Fruit fly (Drosophila melanogaster): ENCODE results near the gene Srx.
A peak's percentile ranks its signal among the peaks of the same experiment; 100 is the strongest.

Srx gene

dm6 chrX:17881138-17882121, 24.7 kb downstream of the Srx start (continued):
- peak; percentile 61; the same call in 1 of the 2 replicates for TF ChIP-seq Atf6 (GFP tag; IDR thresholded peaks at IDR 0.05)
- no peak for TF ChIP-seq twi (tag; optimal IDR thresholded peaks at IDR 0.05)
- TF ChIP-seq sr (GFP tag; IDR thresholded peaks at IDR 0.05): no peak
- no peak for TF ChIP-seq psq (GFP tag; optimal IDR thresholded peaks at IDR 0.05)
- no peak for TF ChIP-seq CG2202 (tag; optimal IDR thresholded peaks at IDR 0.05)
- peak; percentile 1 for TF ChIP-seq CG7556 (GFP tag; optimal IDR thresholded peaks at IDR 0.05)
- no peak for TF ChIP-seq dmrt11E (tag; optimal IDR thresholded peaks at IDR 0.05)
- peak; percentile 33 for TF ChIP-seq Fer1 (GFP tag; optimal IDR thresholded peaks at IDR 0.05)
- no peak for TF ChIP-seq knrl (GFP tag; IDR thresholded peaks at IDR 0.05; ENCODE audit: partially characterized antibody)
- TF ChIP-seq sim (GFP tag; IDR thresholded peaks at IDR 0.05): no peak
- TF ChIP-seq Xrp1 (GFP tag; IDR thresholded peaks at IDR 0.05): no peak
- peak; percentile 58 for TF ChIP-seq Xbp1 (GFP tag; optimal IDR thresholded peaks at IDR 0.05)
- TF ChIP-seq stc (GFP tag; IDR thresholded peaks at IDR 0.05): peak; percentile 47; the same call in 1 of the 2 replicates
- TF ChIP-seq dmrt99B (tag; optimal IDR thresholded peaks at IDR 0.05): peak; percentile 59
- TF ChIP-seq Optix (GFP tag; IDR thresholded peaks at IDR 0.05): peak; percentile 17; the same call in 1 of the 3 replicates
- 0 out of 2 replicates have a peak, but pooled peaks have one; percentile 8 for TF ChIP-seq E2f1 (GFP tag; IDR thresholded peaks at IDR 0.05)
- TF ChIP-seq CHES-1-like (GFP tag; optimal IDR thresholded peaks at IDR 0.05): peak; percentile 48
- no peak for TF ChIP-seq pita (GFP tag; optimal IDR thresholded peaks at IDR 0.05)
- TF ChIP-seq CG12744 (GFP tag; optimal IDR thresholded peaks at IDR 0.05): no peak
- peak; percentile 6 to 59 for TF ChIP-seq Hr51 (GFP tag; optimal IDR thresholded peaks at IDR 0.05)
- TF ChIP-seq CG10274 (GFP tag; optimal IDR thresholded peaks at IDR 0.05): peak; percentile 29
- no peak for TF ChIP-seq Bgb (GFP tag; IDR thresholded peaks at IDR 0.05; ENCODE audit: partially characterized antibody)
- no peak for TF ChIP-seq Lim3 (GFP tag; IDR thresholded peaks at IDR 0.05)
- TF ChIP-seq CG3995 (GFP tag; optimal IDR thresholded peaks at IDR 0.05): peak; percentile 62
- TF ChIP-seq B-H2 (GFP tag; optimal IDR thresholded peaks at IDR 0.05): no peak
- TF ChIP-seq Med (GFP tag): peak; percentile 97
- TF ChIP-seq Oaz (GFP tag; IDR thresholded peaks at IDR 0.05): no peak
- TF ChIP-seq unpg (GFP tag; optimal IDR thresholded peaks at IDR 0.05): peak; percentile 54
- peak; percentile 55 for TF ChIP-seq CG12071 (GFP tag; optimal IDR thresholded peaks at IDR 0.05)
- peak; percentile 26 for TF ChIP-seq az2 (GFP tag; optimal IDR thresholded peaks at IDR 0.05)
- TF ChIP-seq Tbp (GFP tag; optimal IDR thresholded peaks at IDR 0.05): no peak
- TF ChIP-seq croc (GFP tag; conservative IDR thresholded peaks at IDR 0.05): no peak
- no peak for TF ChIP-seq Opbp (GFP tag; IDR thresholded peaks at IDR 0.05; ENCODE audit: partially characterized antibody)
- TF ChIP-seq HmgD (GFP tag; optimal IDR thresholded peaks at IDR 0.05): no peak
- TF ChIP-seq slou (GFP tag; optimal IDR thresholded peaks at IDR 0.05): no peak
- no peak for TF ChIP-seq Hr39 (optimal IDR thresholded peaks at IDR 0.05)
- no peak for TF ChIP-seq CG12942 (GFP tag; optimal IDR thresholded peaks at IDR 0.05)
- no peak; the same call in 1 of the 2 replicates for TF ChIP-seq Adf1 (GFP tag; IDR thresholded peaks at IDR 0.05)
- no peak for TF ChIP-seq inv (GFP tag; IDR thresholded peaks at IDR 0.05; ENCODE audit: partially characterized antibody)
- peak; percentile 51 for TF ChIP-seq NfI (GFP tag; optimal IDR thresholded peaks at IDR 0.05)
- peak; percentile 40 for TF ChIP-seq Hsf (GFP tag; optimal IDR thresholded peaks at IDR 0.05)
- TF ChIP-seq Sry-δ (GFP tag; optimal IDR thresholded peaks at IDR 0.05): no peak
- TF ChIP-seq CG9727 (GFP tag; optimal IDR thresholded peaks at IDR 0.05): peak; percentile 36
- peak; percentile 0 for TF ChIP-seq Asciz (GFP tag; optimal IDR thresholded peaks at IDR 0.05)
- TF ChIP-seq CG11695 (GFP tag; IDR thresholded peaks at IDR 0.05): 0 out of 3 replicates have a peak, but pooled peaks have one; percentile 27
- peak; percentile 32; the same call in 1 of the 2 replicates for TF ChIP-seq CG32772 (GFP tag; IDR thresholded peaks at IDR 0.05)
- TF ChIP-seq ash1 (GFP tag; optimal IDR thresholded peaks at IDR 0.05): no peak
- TF ChIP-seq zen2 (GFP tag; IDR thresholded peaks at IDR 0.05; ENCODE audit: partially characterized antibody): no peak
- TF ChIP-seq dan (GFP tag; IDR thresholded peaks at IDR 0.05): no peak
